Worm (Caenorhabditis elegans) whole organism, L4 larva: ENCODE measurements around the gene C52B9.4.

Experiments used
- ces-1 ChIP-seq: fragments of 150-350 bp; sonication (generic microtip); optimal IDR thresholded peaks from 4 replicates; lab custom pipeline; 2014; ENCODE audit warnings: missing biosample characterization, missing genetic modification reagents, missing genetic modification characterization
- fos-1 ChIP-seq: fragments of 150-350 bp; optimal IDR thresholded peaks from 2 replicates; lab custom pipeline; 2014; ENCODE audit warnings: missing biosample characterization, missing genetic modification characterization
- lin-13 ChIP-seq: fragments of 150-350 bp; optimal IDR thresholded peaks from 2 replicates; lab custom pipeline; 2014; ENCODE audit warnings: missing biosample characterization, missing genetic modification reagents, missing genetic modification characterization
- mdl-1 ChIP-seq, 2 experiments: fragments of 150-350 bp in 1 of 2; sonication (generic microtip) in 1 of 2; optimal IDR thresholded peaks; 2 replicates each; lab custom pipeline; 2014 to 2017; ENCODE audit warnings: missing biosample characterization in 2 of 2, missing genetic modification characterization in 2 of 2
- nhr-10 ChIP-seq: fragments of 150-350 bp; optimal IDR thresholded peaks from 2 replicates; lab custom pipeline; 2014; ENCODE audit warnings: missing biosample characterization, missing genetic modification characterization
- nhr-237 ChIP-seq: sonication (generic microtip); optimal IDR thresholded peaks from 2 replicates; lab custom pipeline; 2017; ENCODE audit warnings: missing biosample characterization, missing genetic modification characterization
- nhr-25 ChIP-seq: sonication (generic microtip); optimal IDR thresholded peaks from 2 replicates; lab custom pipeline; 2017; ENCODE audit warnings: missing genetic modification characterization, mild to moderate bottlenecking, missing compliant biosample characterization, antibody characterized with exemption, moderate library complexity, borderline replicate concordance; ENCODE audit not compliant: insufficient read depth
- nhr-77 ChIP-seq: fragments of 150-350 bp; optimal IDR thresholded peaks from 2 replicates; lab custom pipeline; 2014; ENCODE audit warnings: missing biosample characterization, missing genetic modification characterization
- snpc-1.2 ChIP-seq: fragments of 200-800 bp; sonication (Bioruptor generic); IDR thresholded peaks from 2 replicates; pipeline ENCODE4 v1.3.6; 2022; ENCODE audit warnings: missing genetic modification reagents, missing genetic modification characterization, missing compliant biosample characterization
- snpc-4 ChIP-seq: fragments of 150-350 bp; optimal IDR thresholded peaks from 2 replicates; lab custom pipeline; 2014; ENCODE audit warnings: missing biosample characterization, missing genetic modification characterization
- unc-62 ChIP-seq, 3 experiments: fragments of 150-350 bp in 1 of 3; sonication (generic microtip); optimal IDR thresholded peaks in 2 of 3; peaks in 1 of 3; 1 replicate in 1 of 3; 2 replicates in 2 of 3; lab custom pipeline; 2014 to 2017; ENCODE audit warnings: missing biosample characterization in 3 of 3, missing genetic modification characterization in 3 of 3, missing genetic modification reagents in 3 of 3, missing genotype in 1 of 3

- peak; percentile 79 for TF ChIP-seq ces-1 (GFP tag; lab: Kevin White, UChicago)
- TF ChIP-seq snpc-1.2 (GFP tag; lab: Robert Waterston, UW), result no peak
- TF ChIP-seq nhr-77 (tag; lab: Kevin White, UChicago), result no peak
- TF ChIP-seq snpc-4 (tag; lab: Kevin White, UChicago), result no peak
- TF ChIP-seq nhr-237 (tag; lab: Kevin White, UChicago), result no peak
- TF ChIP-seq fos-1 (tag; lab: Kevin White, UChicago), result no peak
- no peak for TF ChIP-seq nhr-25 (tag; lab: Kevin White, UChicago)
- no peak for TF ChIP-seq lin-13 (GFP tag; lab: Kevin White, UChicago)
- TF ChIP-seq unc-62 (GFP tag; optimal IDR thresholded peaks at IDR 0.05 in 1 of 2; lab: Kevin White, UChicago), result no peak
- TF ChIP-seq unc-62 (tag; optimal IDR thresholded peaks at IDR 0.05; lab: Kevin White, UChicago), result no peak
- no peak for TF ChIP-seq mdl-1 (tag; optimal IDR thresholded peaks at IDR 0.05; lab: Kevin White, UChicago)
- TF ChIP-seq nhr-10 (tag; lab: Kevin White, UChicago), result no peak
Measured at ce11 chrX:4238971-4239370, 21.5 kb upstream of the C52B9.4 start.
